Fruit fly (Drosophila melanogaster): Measurements from ENCODE around the gene Ald1.

The Ald1 gene

dm6 chr3R:26247801-26248525, 13.4 kb downstream of the Ald1 start (continued):
- TF ChIP-seq trem (tag; optimal IDR thresholded peaks at IDR 0.05) (no peak), CG12391 (tag; optimal IDR thresholded peaks at IDR 0.05) (no peak), C15 (GFP tag; IDR thresholded peaks at IDR 0.05) (no peak), CG2129 (GFP tag; IDR thresholded peaks at IDR 0.05; ENCODE audit: partially characterized antibody) (no peak), CG13775 (GFP tag; optimal IDR thresholded peaks at IDR 0.05) (no peak), Gsc (GFP tag; IDR thresholded peaks at IDR 0.05) (no peak), Fer1 (GFP tag; optimal IDR thresholded peaks at IDR 0.05) (peak; percentile 0), CG33557 (GFP tag; optimal IDR thresholded peaks at IDR 0.05) (no peak), CG4820 (GFP tag; optimal IDR thresholded peaks at IDR 0.05) (no peak), pan (optimal IDR thresholded peaks at IDR 0.05) (no peak), pan (GFP tag; optimal IDR thresholded peaks at IDR 0.05 in 1 of 2, IDR thresholded peaks at IDR 0.05 in 1 of 2) (no peak), zen (tag; optimal IDR thresholded peaks at IDR 0.05) (no peak), CG12104 (GFP tag; optimal IDR thresholded peaks at IDR 0.05) (no peak), CG12299 (tag; optimal IDR thresholded peaks at IDR 0.05) (no peak), Ets65A (GFP tag) (no peak), Deaf1 (tag; optimal IDR thresholded peaks at IDR 0.05) (no peak), p53 (GFP tag; optimal IDR thresholded peaks at IDR 0.05) (no peak), ara (GFP tag; IDR thresholded peaks at IDR 0.05) (no peak), CG17385 (GFP tag; optimal IDR thresholded peaks at IDR 0.05) (no peak), CG7963 (GFP tag; IDR thresholded peaks at IDR 0.05; ENCODE audit: partially characterized antibody) (peak; percentile 24; the same call in 1 of the 3 replicates), E2f2 (GFP tag; IDR thresholded peaks at IDR 0.05) (no peak), Rx (GFP tag; IDR thresholded peaks at IDR 0.05) (no peak), jing (GFP tag; optimal IDR thresholded peaks at IDR 0.05) (no peak), exex (tag; optimal IDR thresholded peaks at IDR 0.05) (no peak), zf30C (GFP tag; optimal IDR thresholded peaks at IDR 0.05) (no peak), CG2712 (tag; optimal IDR thresholded peaks at IDR 0.05) (no peak), Dip3 (GFP tag; optimal IDR thresholded peaks at IDR 0.05) (no peak), pnt (GFP tag; optimal IDR thresholded peaks at IDR 0.05) (no peak), HLH3B (GFP tag; IDR thresholded peaks at IDR 0.05) (no peak), en (GFP tag; optimal IDR thresholded peaks at IDR 0.05) (no peak), Aef1 (GFP tag; IDR thresholded peaks at IDR 0.05) (0 out of 3 replicates have a peak, but pooled peaks have one; percentile 14), CG3726 (GFP tag; IDR thresholded peaks at IDR 0.05) (no peak), Dad (GFP tag; optimal IDR thresholded peaks at IDR 0.05) (no peak), dan (GFP tag; IDR thresholded peaks at IDR 0.05) (no peak), CG7556 (GFP tag; optimal IDR thresholded peaks at IDR 0.05) (no peak), HmgZ (tag; optimal IDR thresholded peaks at IDR 0.05) (no peak), CG9932 (GFP tag; IDR thresholded peaks at IDR 0.05) (no peak), CG43689 (GFP tag; IDR thresholded peaks at IDR 0.05) (no peak), CG3163 (GFP tag; optimal IDR thresholded peaks at IDR 0.05) (no peak), CG10147 (GFP tag; optimal IDR thresholded peaks at IDR 0.05) (no peak), Mrtf (GFP tag; IDR thresholded peaks at IDR 0.05) (no peak), Gug (GFP tag; IDR thresholded peaks at IDR 0.05) (no peak), CG11504 (tag; optimal IDR thresholded peaks at IDR 0.05) (peak; percentile 64), toy (GFP tag; IDR thresholded peaks at IDR 0.05) (no peak), CG6791 (GFP tag; IDR thresholded peaks at IDR 0.05; ENCODE audit: partially characterized antibody) (0 out of 3 replicates have a peak, but pooled peaks have one; percentile 16), CG18599 (GFP tag; optimal IDR thresholded peaks at IDR 0.05) (peak; percentile 26), Adf1 (GFP tag; IDR thresholded peaks at IDR 0.05) (no peak), dimm (GFP tag; IDR thresholded peaks at IDR 0.05) (no peak), CG6654 (GFP tag; optimal IDR thresholded peaks at IDR 0.05) (peak; percentile 89), crp (GFP tag; optimal IDR thresholded peaks at IDR 0.05) (no peak), Hr39 (optimal IDR thresholded peaks at IDR 0.05) (no peak)
